Fruit fly (Drosophila melanogaster) whole organism, embryonic: Measurements from ENCODE around the gene msn.

ENCODE experiments used
- Asciz ChIP-seq: fragments of 200-800 bp; sonication (Bioruptor generic); optimal IDR thresholded peaks from 2 replicates; lab custom pipeline; 2017; ENCODE audit warnings: missing biosample characterization, mild to moderate bottlenecking, missing genetic modification characterization, missing genetic modification reagents
- Awh ChIP-seq: fragments of 200-800 bp; sonication (Bioruptor generic); IDR thresholded peaks from 2 replicates; pipeline ENCODE4, ENCODE4 v1.3.6; 2022; ENCODE audit warnings: missing biosample characterization, missing genetic modification characterization
- CG10431 ChIP-seq: fragments of 200-800 bp; sonication (Bioruptor generic); optimal IDR thresholded peaks from 3 replicates; lab custom pipeline; 2018; ENCODE audit warnings: missing biosample characterization, mild to moderate bottlenecking, missing genetic modification characterization
- CG12744 ChIP-seq: fragments of 200-800 bp; sonication (Bioruptor generic); optimal IDR thresholded peaks from 2 replicates; lab custom pipeline; 2016; ENCODE audit warnings: missing biosample characterization, missing genetic modification characterization
- CG12769 ChIP-seq: fragments of 200-800 bp; sonication (Bioruptor generic); optimal IDR thresholded peaks from 2 replicates; lab custom pipeline; 2019; ENCODE audit warnings: missing biosample characterization, mild to moderate bottlenecking, missing genetic modification characterization, moderate library complexity
- CG13287 ChIP-seq: fragments of 200-800 bp; sonication (Bioruptor generic); IDR thresholded peaks from 2 replicates; pipeline ENCODE4 v1.3.6; 2022; ENCODE audit warnings: missing biosample characterization, missing genetic modification characterization; ENCODE audit not compliant: partially characterized antibody
- CG13296 ChIP-seq: fragments of 200-800 bp; sonication (Bioruptor generic); optimal IDR thresholded peaks from 3 replicates; lab custom pipeline; 2018; ENCODE audit warnings: missing biosample characterization, mild to moderate bottlenecking, missing genetic modification characterization
- CG13894 ChIP-seq: fragments of 200-800 bp; sonication (Bioruptor generic); optimal IDR thresholded peaks from 3 replicates; lab custom pipeline; 2018; ENCODE audit warnings: missing biosample characterization, mild to moderate bottlenecking, missing genetic modification characterization, moderate library complexity
- CG1603 ChIP-seq: fragments of 200-800 bp; sonication (Bioruptor generic); optimal IDR thresholded peaks from 2 replicates; lab custom pipeline; 2019; ENCODE audit warnings: missing biosample characterization, mild to moderate bottlenecking, missing genetic modification characterization, moderate library complexity
- CG17359 ChIP-seq: fragments of 200-800 bp; sonication (Bioruptor generic); optimal IDR thresholded peaks from 3 replicates; lab custom pipeline; 2018; ENCODE audit warnings: missing biosample characterization, mild to moderate bottlenecking, missing genetic modification characterization, moderate library complexity
- CG18262 ChIP-seq: fragments of 200-800 bp; optimal IDR thresholded peaks from 3 replicates; lab custom pipeline; 2019; ENCODE audit warnings: missing biosample characterization, mild to moderate bottlenecking, missing genetic modification characterization, moderate library complexity
- CG18476 ChIP-seq: fragments of 200-800 bp; sonication (Bioruptor generic); optimal IDR thresholded peaks from 2 replicates; lab custom pipeline; 2016; ENCODE audit warnings: missing biosample characterization, mild to moderate bottlenecking, missing genetic modification characterization
- CG33557 ChIP-seq: fragments of 200-800 bp; sonication (Bioruptor generic); optimal IDR thresholded peaks from 2 replicates; lab custom pipeline; 2019; ENCODE audit warnings: missing biosample characterization, mild to moderate bottlenecking, missing genetic modification characterization, moderate library complexity
- CG5180 ChIP-seq: fragments of 200-800 bp; sonication (Bioruptor generic); optimal IDR thresholded peaks from 3 replicates; lab custom pipeline; 2017; ENCODE audit warnings: missing biosample characterization, missing genetic modification characterization, mild to moderate bottlenecking, moderate library complexity, missing genetic modification reagents
- CG6683 ChIP-seq: fragments of 200-800 bp; sonication (Bioruptor generic); optimal IDR thresholded peaks from 2 replicates; lab custom pipeline; 2017; ENCODE audit warnings: missing biosample characterization, mild to moderate bottlenecking, missing genetic modification characterization, missing genetic modification reagents
- CG7745 ChIP-seq: fragments of 200-800 bp; sonication (Bioruptor generic); optimal IDR thresholded peaks from 2 replicates; lab custom pipeline; 2018; ENCODE audit warnings: missing biosample characterization, mild to moderate bottlenecking, missing genetic modification characterization, moderate library complexity
- CG8290 ChIP-seq, 3 experiments: fragments of 200-800 bp; sonication (Bioruptor generic); optimal IDR thresholded peaks; 2 replicates each; lab custom pipeline; 2016 to 2019; ENCODE audit warnings: missing biosample characterization in 3 of 3, missing genetic modification characterization in 3 of 3, mild to moderate bottlenecking in 2 of 3, moderate library complexity in 1 of 3
- Deaf1 ChIP-seq: fragments of 200-800 bp; optimal IDR thresholded peaks from 3 replicates; lab custom pipeline; 2019; ENCODE audit warnings: missing biosample characterization, mild to moderate bottlenecking, missing genetic modification characterization, moderate library complexity
- Eip74EF ChIP-seq, 2 experiments: fragments of 200-800 bp in 1 of 2; fragments of >200 bp in 1 of 2; sonication (Bioruptor generic) in 1 of 2; optimal IDR thresholded peaks; 2 replicates each; lab custom pipeline; 2017 to 2019; ENCODE audit warnings: missing biosample characterization in 2 of 2, missing genetic modification characterization in 2 of 2, mild to moderate bottlenecking in 1 of 2, moderate library complexity in 1 of 2
- HLHmδ ChIP-seq: fragments of 200-800 bp; sonication (Bioruptor generic); optimal IDR thresholded peaks from 2 replicates; lab custom pipeline; 2018; ENCODE audit warnings: missing biosample characterization, mild to moderate bottlenecking, missing genetic modification characterization, moderate library complexity
- Jarid2 ChIP-seq: fragments of 200-800 bp; sonication (Bioruptor generic); optimal IDR thresholded peaks from 3 replicates; lab custom pipeline; 2017; ENCODE audit warnings: mild to moderate bottlenecking, missing biosample characterization, missing genetic modification reagents, missing genetic modification characterization
- Myb ChIP-seq: fragments of 200-800 bp; sonication (Bioruptor generic); optimal IDR thresholded peaks from 2 replicates; lab custom pipeline; 2016; ENCODE audit warnings: missing biosample characterization, missing genetic modification characterization
- NC2β ChIP-seq: fragments of 200-800 bp; sonication (Bioruptor generic); optimal IDR thresholded peaks from 2 replicates; lab custom pipeline; 2016; ENCODE audit warnings: missing biosample characterization, missing genetic modification characterization
- NFAT ChIP-seq: fragments of 200-800 bp; sonication (Bioruptor generic); IDR thresholded peaks from 2 replicates; pipeline ENCODE4 v1.3.6; 2022; ENCODE audit warnings: missing biosample characterization, missing genetic modification characterization
- NfI ChIP-seq: fragments of 200-800 bp; sonication (Bioruptor generic); optimal IDR thresholded peaks from 3 replicates; lab custom pipeline; 2018; ENCODE audit warnings: missing biosample characterization, mild to moderate bottlenecking, missing genetic modification characterization, moderate library complexity
- bowl ChIP-seq: fragments of 200-800 bp; sonication (Bioruptor generic); IDR thresholded peaks from 2 replicates; pipeline ENCODE4 v1.3.6; 2022; ENCODE audit warnings: missing biosample characterization, missing genetic modification characterization
- crp ChIP-seq, 2 experiments: fragments of 200-800 bp; sonication (Bioruptor generic); optimal IDR thresholded peaks; 2 replicates in 1 of 2; 3 replicates in 1 of 2; lab custom pipeline; 2017; ENCODE audit warnings: missing biosample characterization in 2 of 2, missing genetic modification characterization in 2 of 2, mild to moderate bottlenecking in 1 of 2, moderate library complexity in 1 of 2
- dmrt11E ChIP-seq: fragments of 200-800 bp; sonication (Bioruptor generic); optimal IDR thresholded peaks from 3 replicates; lab custom pipeline; 2018; ENCODE audit warnings: missing biosample characterization, mild to moderate bottlenecking, missing genetic modification characterization, moderate library complexity
- esg ChIP-seq: fragments of 200-800 bp; sonication (Bioruptor generic); conservative IDR thresholded peaks from 2 replicates; pipeline ENCODE4 v1.3.6; 2022; ENCODE audit warnings: missing biosample characterization, missing genetic modification characterization
- ftz-f1 ChIP-seq: fragments of 200-800 bp; sonication (Bioruptor generic); optimal IDR thresholded peaks from 2 replicates; lab custom pipeline; 2016; ENCODE audit warnings: missing biosample characterization, missing genetic modification characterization
- gce ChIP-seq: fragments of 200-800 bp; sonication (Bioruptor generic); IDR thresholded peaks from 3 replicates; pipeline ENCODE4 v1.3.6; 2022; ENCODE audit warnings: missing biosample characterization, missing genetic modification characterization
- gfzf ChIP-seq: fragments of 200-800 bp; sonication (Bioruptor generic); optimal IDR thresholded peaks from 2 replicates; lab custom pipeline; 2016; ENCODE audit warnings: missing biosample characterization, mild to moderate bottlenecking, missing genetic modification characterization, moderate library complexity
- gsb-n ChIP-seq: fragments of 200-800 bp; sonication (Bioruptor generic); optimal IDR thresholded peaks from 3 replicates; lab custom pipeline; 2018; ENCODE audit warnings: missing biosample characterization, mild to moderate bottlenecking, missing genetic modification characterization
- her ChIP-seq: fragments of 200-800 bp; sonication (Bioruptor generic); optimal IDR thresholded peaks from 2 replicates; lab custom pipeline; 2016; ENCODE audit warnings: missing biosample characterization, missing genetic modification characterization
- inv ChIP-seq: fragments of 200-800 bp; sonication (Bioruptor generic); IDR thresholded peaks from 2 replicates; pipeline ENCODE4 v1.3.6; 2022; ENCODE audit warnings: missing biosample characterization, missing genetic modification characterization; ENCODE audit not compliant: partially characterized antibody
- oc ChIP-seq: fragments of 200-800 bp; sonication (Bioruptor generic); optimal IDR thresholded peaks from 2 replicates; lab custom pipeline; 2018; ENCODE audit warnings: missing biosample characterization, mild to moderate bottlenecking, missing genetic modification characterization, moderate library complexity
- prd ChIP-seq, 3 experiments: fragments of >200 bp in 2 of 3; fragments of 200-800 bp in 1 of 3; sonication (Bioruptor generic) in 1 of 3; optimal IDR thresholded peaks in 2 of 3; IDR thresholded peaks in 1 of 3; 2 replicates in 2 of 3; 3 replicates in 1 of 3; pipeline versions ENCODE4 v1.3.6 to Lab custom; 2017 to 2022; ENCODE audit warnings: missing biosample characterization in 1 of 3, missing genetic modification characterization in 1 of 3
- pros ChIP-seq: fragments of 200-800 bp; sonication (Bioruptor generic); optimal IDR thresholded peaks from 3 replicates; lab custom pipeline; 2019; ENCODE audit warnings: missing biosample characterization, mild to moderate bottlenecking, missing genetic modification characterization, moderate library complexity
- ranshi ChIP-seq: fragments of 200-800 bp; sonication (Bioruptor generic); IDR thresholded peaks from 2 replicates; pipeline ENCODE4 v1.3.6; 2022; ENCODE audit warnings: missing biosample characterization, missing genetic modification characterization
- ro ChIP-seq: fragments of 200-800 bp; sonication (Bioruptor generic); IDR thresholded peaks from 2 replicates; pipeline ENCODE4 v1.3.6; 2022; ENCODE audit warnings: missing biosample characterization, missing genetic modification characterization
- shn ChIP-seq: fragments of 200-800 bp; sonication (Bioruptor generic); optimal IDR thresholded peaks from 3 replicates; lab custom pipeline; 2016; ENCODE audit warnings: missing biosample characterization, missing genetic modification characterization
- sr ChIP-seq: fragments of 200-800 bp; sonication (Bioruptor generic); IDR thresholded peaks from 3 replicates; pipeline ENCODE4 v1.3.6; 2022; ENCODE audit warnings: missing biosample characterization, missing genetic modification characterization
- tap ChIP-seq: fragments of 200-800 bp; optimal IDR thresholded peaks from 3 replicates; lab custom pipeline; 2019; ENCODE audit warnings: missing biosample characterization, mild to moderate bottlenecking, missing genetic modification characterization, moderate library complexity
- tgo ChIP-seq: fragments of 200-800 bp; sonication (Bioruptor generic); IDR thresholded peaks from 3 replicates; pipeline ENCODE4 v1.3.6; 2022; ENCODE audit warnings: missing biosample characterization, missing genetic modification characterization
- tup ChIP-seq: fragments of 200-800 bp; sonication (Bioruptor generic); optimal IDR thresholded peaks from 2 replicates; lab custom pipeline; 2016; ENCODE audit warnings: missing biosample characterization, mild to moderate bottlenecking, missing genetic modification characterization, moderate library complexity

msn gene

dm6 chr3L:2585794-2586741, at the start of gene msn (continued):
- TF ChIP-seq CG33557 (GFP tag; lab: Kevin White, UChicago) (peak; percentile 36), sr (GFP tag; lab: Robert Waterston, UW) (peak; percentile 49; the same call in 1 of the 3 replicates), CG7745 (tag; lab: Kevin White, UChicago) (no peak), CG17359 (tag; lab: Kevin White, UChicago) (no peak), NfI (GFP tag; lab: Kevin White, UChicago) (no peak), prd (optimal IDR thresholded peaks at IDR 0.05; lab: Kevin White, UChicago) (no peak), prd (GFP tag; IDR thresholded peaks at IDR 0.05; lab: Robert Waterston, UW) (0 out of 3 replicates have a peak, but pooled peaks have one; percentile 7), gfzf (GFP tag; lab: Kevin White, UChicago) (peak; percentile 95), crp (GFP tag; optimal IDR thresholded peaks at IDR 0.05; lab: Kevin White, UChicago) (no peak), CG12744 (GFP tag; lab: Kevin White, UChicago) (no peak), HLHmδ (GFP tag; lab: Kevin White, UChicago) (peak; percentile 70), dmrt11E (no peak), CG1603 (peak; percentile 68), Deaf1 (peak; percentile 57), pros (GFP tag; lab: Kevin White, UChicago) (peak; percentile 18), CG13287 (GFP tag; lab: Robert Waterston, UW) (peak; percentile 67), Awh (no peak), CG18476 (GFP tag; lab: Kevin White, UChicago) (no peak), tup (GFP tag; lab: Kevin White, UChicago) (no peak), ranshi (GFP tag; lab: Robert Waterston, UW) (peak; percentile 27; the same call in 1 of the 2 replicates), NFAT (GFP tag; lab: Robert Waterston, UW) (peak; percentile 43; the same call in 1 of the 2 replicates), CG13296 (peak; percentile 26), tgo (no peak), ro (GFP tag; lab: Robert Waterston, UW) (no peak), Eip74EF (GFP tag; optimal IDR thresholded peaks at IDR 0.05; lab: Kevin White, UChicago) (peak in 1 of 2 experiments; percentile 47), Jarid2 (GFP tag; lab: Kevin White, UChicago) (peak; percentile 94), CG6683 (GFP tag; lab: Kevin White, UChicago) (peak; percentile 8), esg (GFP tag; lab: Robert Waterston, UW) (no peak), CG18262 (tag; lab: Kevin White, UChicago) (no peak), oc (tag; lab: Kevin White, UChicago) (no peak), her (GFP tag; lab: Kevin White, UChicago) (peak; percentile 99), ftz-f1 (no peak), inv (GFP tag; lab: Robert Waterston, UW) (peak; percentile 28; the same call in 1 of the 2 replicates), CG12769 (peak; percentile 29), CG13894 (peak; percentile 12), tap (tag; lab: Kevin White, UChicago) (no peak), CG10431 (GFP tag; lab: Kevin White, UChicago) (peak; percentile 41), CG5180 (GFP tag; lab: Kevin White, UChicago) (no peak), shn (GFP tag; lab: Kevin White, UChicago) (no peak), bowl (no peak), CG8290 (GFP tag; optimal IDR thresholded peaks at IDR 0.05; lab: Kevin White, UChicago) (peak; percentile 1), CG8290 (tag; optimal IDR thresholded peaks at IDR 0.05; lab: Kevin White, UChicago) (peak in 1 of 2 experiments; percentile 84), NC2β (GFP tag; lab: Kevin White, UChicago) (peak; percentile 62), Asciz (GFP tag; lab: Kevin White, UChicago) (no peak), gce (GFP tag; lab: Robert Waterston, UW) (0 out of 3 replicates have a peak, but pooled peaks have one; percentile 54), gsb-n (peak; percentile 20), Myb (peak; percentile 6)
